Worm (Caenorhabditis elegans) whole organism, L3 larva: ENCODE measurements around the gene F08G2.5.

Source experiments
- nhr-11 ChIP-seq: fragments of 150-350 bp; optimal IDR thresholded peaks from 2 replicates; lab custom pipeline; 2014; ENCODE audit warnings: missing biosample characterization, missing genetic modification characterization
- nhr-237 ChIP-seq: fragments of 150-350 bp; optimal IDR thresholded peaks from 2 replicates; lab custom pipeline; 2014; ENCODE audit warnings: missing biosample characterization, missing genetic modification characterization
- pqm-1 ChIP-seq: fragments of 150-350 bp; optimal IDR thresholded peaks from 2 replicates; lab custom pipeline; 2017; ENCODE audit warnings: missing biosample characterization, missing genetic modification characterization, inconsistent platforms

DNA sequence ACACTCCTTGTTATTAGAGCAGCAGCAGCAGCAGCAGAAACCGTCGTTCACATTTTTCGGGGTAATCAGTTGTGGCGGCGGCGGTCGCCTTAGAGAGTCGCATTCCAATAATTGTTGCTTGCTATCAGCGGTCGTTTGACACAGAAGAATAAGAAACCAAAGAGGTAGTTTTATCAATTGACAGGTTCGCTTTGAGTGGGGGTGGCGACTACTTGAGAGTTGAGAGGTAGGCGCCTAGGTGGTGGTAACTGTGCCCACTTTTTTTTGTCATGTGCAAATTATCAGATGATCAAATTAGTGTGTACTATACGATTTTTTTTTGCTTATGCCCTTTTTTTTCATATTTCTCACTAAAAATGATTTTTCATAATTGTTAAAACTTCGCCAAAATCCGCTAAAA, 19.5 kb downstream of the F08G2.5 start:
- TF ChIP-seq nhr-11 (tag; lab: Kevin White, UChicago) (no peak), pqm-1 (peak; percentile 35), nhr-237 (tag; lab: Kevin White, UChicago) (no peak)
